Fruit fly (Drosophila melanogaster): ENCODE measurements around the gene Set.
A peak's percentile ranks its signal among the peaks of the same experiment; 100 is the strongest.

Gene Set

dm6 chr3R:15250454-15250853 lies 12.9 kb upstream of the Set start (continued):
- TF ChIP-seq bbx (GFP tag; IDR thresholded peaks at IDR 0.05; ENCODE audit: partially characterized antibody) (no peak), sna (GFP tag; IDR thresholded peaks at IDR 0.05; ENCODE audit: partially characterized antibody) (no peak), gsb (GFP tag; IDR thresholded peaks at IDR 0.05) (peak; percentile 57; the same call in 1 of the 2 replicates), Hmr (GFP tag; optimal IDR thresholded peaks at IDR 0.05) (peak; percentile 93), chinmo (GFP tag; IDR thresholded peaks at IDR 0.05; ENCODE audit: partially characterized antibody) (0 out of 4 replicates have a peak, but pooled peaks have one; percentile 18), Nf-YB (GFP tag; optimal IDR thresholded peaks at IDR 0.05) (no peak), dmrt99B (tag; optimal IDR thresholded peaks at IDR 0.05) (no peak), CG9609 (GFP tag; optimal IDR thresholded peaks at IDR 0.05) (no peak), dmrt11E (tag; optimal IDR thresholded peaks at IDR 0.05) (no peak), Dad (GFP tag; optimal IDR thresholded peaks at IDR 0.05) (no peak), sima (GFP tag; optimal IDR thresholded peaks at IDR 0.05) (no peak), fd64A (GFP tag; optimal IDR thresholded peaks at IDR 0.05) (no peak), da (GFP tag; optimal IDR thresholded peaks at IDR 0.05) (no peak), pros (GFP tag; optimal IDR thresholded peaks at IDR 0.05) (no peak), sens (GFP tag) (peak; percentile 76), B-H2 (GFP tag; optimal IDR thresholded peaks at IDR 0.05) (no peak), NfI (GFP tag; optimal IDR thresholded peaks at IDR 0.05) (peak; percentile 74), Sox102F (GFP tag; optimal IDR thresholded peaks at IDR 0.05) (no peak), tna (GFP tag; IDR thresholded peaks at IDR 0.05; ENCODE audit: partially characterized antibody) (no peak), CG3163 (GFP tag; optimal IDR thresholded peaks at IDR 0.05) (no peak), Eip74EF (GFP tag; optimal IDR thresholded peaks at IDR 0.05) (no peak), Tbp (GFP tag; optimal IDR thresholded peaks at IDR 0.05) (no peak), CG31388 (GFP tag; optimal IDR thresholded peaks at IDR 0.05) (no peak), Ssrp (tag; optimal IDR thresholded peaks at IDR 0.05) (peak; percentile 5), CG4424 (GFP tag; optimal IDR thresholded peaks at IDR 0.05) (peak; percentile 24), Ets65A (GFP tag) (peak; percentile 89), Dp (GFP tag; optimal IDR thresholded peaks at IDR 0.05) (no peak), org-1 (GFP tag; optimal IDR thresholded peaks at IDR 0.05) (peak; percentile 62), CG16815 (GFP tag; optimal IDR thresholded peaks at IDR 0.05) (peak; percentile 28), slbo (GFP tag; IDR thresholded peaks at IDR 0.05) (peak; percentile 85), CG31365 (tag; optimal IDR thresholded peaks at IDR 0.05) (no peak), CG2875 (GFP tag; optimal IDR thresholded peaks at IDR 0.05) (no peak), dpn (GFP tag; optimal IDR thresholded peaks at IDR 0.05) (peak in 1 of 2 experiments; percentile 49), CG12942 (GFP tag; optimal IDR thresholded peaks at IDR 0.05) (peak; percentile 11), p53 (GFP tag; optimal IDR thresholded peaks at IDR 0.05) (no peak), Stat92E (GFP tag; optimal IDR thresholded peaks at IDR 0.05) (no peak), mirr (GFP tag; optimal IDR thresholded peaks at IDR 0.05) (no peak), Hr39 (optimal IDR thresholded peaks at IDR 0.05) (no peak), Asciz (GFP tag; optimal IDR thresholded peaks at IDR 0.05) (no peak), sd (tag; optimal IDR thresholded peaks at IDR 0.05) (no peak), CG8924 (tag; optimal IDR thresholded peaks at IDR 0.05) (peak; percentile 67), bigmax (GFP tag; optimal IDR thresholded peaks at IDR 0.05) (no peak), CG4707 (GFP tag; optimal IDR thresholded peaks at IDR 0.05) (peak; percentile 4), Rx (GFP tag; IDR thresholded peaks at IDR 0.05) (peak; percentile 52), pho (GFP tag; optimal IDR thresholded peaks at IDR 0.05) (peak; percentile 46), CTCF (GFP tag; optimal IDR thresholded peaks at IDR 0.05) (no peak), ab (GFP tag; optimal IDR thresholded peaks at IDR 0.05) (no peak), gem (tag; optimal IDR thresholded peaks at IDR 0.05) (no peak), Oli (tag; optimal IDR thresholded peaks at IDR 0.05) (no peak), Max (GFP tag; optimal IDR thresholded peaks at IDR 0.05) (no peak), CG10959 (GFP tag; IDR thresholded peaks at IDR 0.05) (no peak)

Measured in whole organism, embryonic.